Fruit fly (Drosophila melanogaster) whole organism, embryonic: ENCODE results near the gene kin17.

Source experiments
- CG10209 ChIP-seq: fragments of 200-800 bp; sonication (Bioruptor generic); optimal IDR thresholded peaks from 3 replicates; lab custom pipeline; 2017; ENCODE audit warnings: missing biosample characterization, mild to moderate bottlenecking, missing genetic modification characterization, missing genetic modification reagents
- CG11247 ChIP-seq: fragments of 200-800 bp; sonication (Bioruptor generic); IDR thresholded peaks from 2 replicates; pipeline ENCODE4 v1.3.6; 2022; ENCODE audit warnings: missing biosample characterization, missing genetic modification characterization
- CG11504 ChIP-seq: fragments of 200-800 bp; sonication (Bioruptor generic); optimal IDR thresholded peaks from 3 replicates; lab custom pipeline; 2019; ENCODE audit warnings: missing biosample characterization, mild to moderate bottlenecking, missing genetic modification characterization, moderate library complexity
- CG14965 ChIP-seq: fragments of 200-800 bp; sonication (Bioruptor generic); optimal IDR thresholded peaks from 2 replicates; lab custom pipeline; 2016; ENCODE audit warnings: missing biosample characterization, missing genetic modification characterization, borderline replicate concordance
- CG15269 ChIP-seq: fragments of 200-800 bp; sonication (Bioruptor generic); optimal IDR thresholded peaks from 2 replicates; lab custom pipeline; 2018; ENCODE audit warnings: missing biosample characterization, mild to moderate bottlenecking, missing genetic modification characterization, moderate library complexity
- CG16813 ChIP-seq: fragments of 200-800 bp; sonication (Bioruptor generic); IDR thresholded peaks from 3 replicates; pipeline ENCODE4 v1.3.6; 2022; ENCODE audit warnings: missing biosample characterization, missing genetic modification characterization; ENCODE audit not compliant: partially characterized antibody
- CG1792 ChIP-seq: fragments of 200-800 bp; sonication (Bioruptor generic); optimal IDR thresholded peaks from 2 replicates; lab custom pipeline; 2016; ENCODE audit warnings: missing biosample characterization, missing genetic modification characterization
- CG2678 ChIP-seq: fragments of 200-800 bp; sonication (Bioruptor generic); optimal IDR thresholded peaks from 3 replicates; lab custom pipeline; 2019; ENCODE audit warnings: missing biosample characterization, mild to moderate bottlenecking, missing genetic modification characterization, moderate library complexity
- CG2889 ChIP-seq: fragments of 200-800 bp; sonication (Bioruptor generic); IDR thresholded peaks from 3 replicates; pipeline ENCODE4 v1.3.6; 2022; ENCODE audit warnings: missing biosample characterization, missing genetic modification characterization
- CG31388 ChIP-seq: fragments of 200-800 bp; sonication (Bioruptor generic); optimal IDR thresholded peaks from 2 replicates; lab custom pipeline; 2016; ENCODE audit warnings: missing biosample characterization, missing genetic modification characterization
- CG3847 ChIP-seq: fragments of 200-800 bp; sonication (Bioruptor generic); IDR thresholded peaks from 2 replicates; pipeline ENCODE4 v1.3.6; 2022; ENCODE audit warnings: missing biosample characterization, missing genetic modification characterization
- CG5953 ChIP-seq: fragments of 200-800 bp; sonication (Bioruptor generic); IDR thresholded peaks from 2 replicates; pipeline ENCODE4 v1.3.6; 2022; ENCODE audit warnings: missing biosample characterization, missing genetic modification characterization
- CG6254 ChIP-seq: fragments of 200-800 bp; sonication (Bioruptor generic); optimal IDR thresholded peaks from 3 replicates; lab custom pipeline; 2017; ENCODE audit warnings: mild to moderate bottlenecking, missing biosample characterization, missing genetic modification reagents, missing genetic modification characterization
- CG6813 ChIP-seq: fragments of 200-800 bp; sonication (Bioruptor generic); optimal IDR thresholded peaks from 2 replicates; lab custom pipeline; 2017; ENCODE audit warnings: missing biosample characterization, missing genetic modification characterization, mild to moderate bottlenecking, moderate library complexity, missing genetic modification reagents
- CG8281 ChIP-seq: fragments of 200-800 bp; sonication (Bioruptor generic); optimal IDR thresholded peaks from 2 replicates; lab custom pipeline; 2018; ENCODE audit warnings: missing biosample characterization, mild to moderate bottlenecking, missing genetic modification characterization, moderate library complexity
- CG8359 ChIP-seq: fragments of 200-800 bp; sonication (Bioruptor generic); optimal IDR thresholded peaks from 2 replicates; lab custom pipeline; 2017; ENCODE audit warnings: missing biosample characterization, mild to moderate bottlenecking, missing genetic modification characterization, borderline replicate concordance
- CG9932 ChIP-seq: fragments of 200-800 bp; sonication (Bioruptor generic); IDR thresholded peaks from 2 replicates; pipeline ENCODE4 v1.3.6; 2022; ENCODE audit warnings: missing biosample characterization, missing genetic modification characterization
- CTCF ChIP-seq: fragments of 200-800 bp; sonication (Bioruptor generic); optimal IDR thresholded peaks from 2 replicates; lab custom pipeline; 2017; ENCODE audit warnings: missing biosample characterization, mild to moderate bottlenecking, missing genetic modification characterization, moderate library complexity
- D ChIP-seq, 2 experiments: fragments of 200-800 bp in 1 of 2; fragments of >200 bp in 1 of 2; sonication (Bioruptor generic) in 1 of 2; optimal IDR thresholded peaks; 2 replicates in 1 of 2; 3 replicates in 1 of 2; lab custom pipeline; 2017; ENCODE audit warnings: mild to moderate bottlenecking in 1 of 2, missing biosample characterization in 1 of 2, missing genetic modification characterization in 1 of 2, missing genetic modification reagents in 1 of 2
- D19B ChIP-seq: fragments of 200-800 bp; sonication (Bioruptor generic); optimal IDR thresholded peaks from 2 replicates; lab custom pipeline; 2017; ENCODE audit warnings: missing biosample characterization, mild to moderate bottlenecking, missing genetic modification characterization
- Dbx ChIP-seq: fragments of 200-800 bp; sonication (Bioruptor generic); IDR thresholded peaks from 3 replicates; pipeline ENCODE4 v1.3.6; 2022; ENCODE audit warnings: missing biosample characterization, missing genetic modification characterization
- Ets65A ChIP-seq: fragments of 200-800 bp; sonication (Bioruptor generic); peaks from one replicate; lab custom pipeline; 2016; ENCODE audit warnings: missing biosample characterization, missing genetic modification characterization
- Ets97D ChIP-seq: fragments of 200-800 bp; sonication (Bioruptor generic); optimal IDR thresholded peaks from 3 replicates; lab custom pipeline; 2016; ENCODE audit warnings: missing biosample characterization, missing genetic modification characterization
- HLHmδ ChIP-seq: fragments of 200-800 bp; sonication (Bioruptor generic); optimal IDR thresholded peaks from 2 replicates; lab custom pipeline; 2018; ENCODE audit warnings: missing biosample characterization, mild to moderate bottlenecking, missing genetic modification characterization, moderate library complexity
- Hand ChIP-seq: fragments of 200-800 bp; sonication (Bioruptor generic); optimal IDR thresholded peaks from 2 replicates; lab custom pipeline; 2017; ENCODE audit warnings: mild to moderate bottlenecking, missing biosample characterization, missing genetic modification reagents, missing genetic modification characterization
- Nf-YC ChIP-seq: fragments of 200-800 bp; optimal IDR thresholded peaks from 3 replicates; lab custom pipeline; 2019; ENCODE audit warnings: missing biosample characterization, mild to moderate bottlenecking, missing genetic modification characterization, moderate library complexity
- Opbp ChIP-seq: fragments of 200-800 bp; sonication (Bioruptor generic); IDR thresholded peaks from 3 replicates; pipeline ENCODE4 v1.3.6; 2022; ENCODE audit warnings: missing biosample characterization, missing genetic modification characterization; ENCODE audit not compliant: partially characterized antibody
- Taf1 ChIP-seq: fragments of 200-800 bp; sonication (Bioruptor generic); IDR thresholded peaks from 2 replicates; pipeline ENCODE4 v1.3.6; 2022; ENCODE audit warnings: missing biosample characterization, missing genetic modification characterization
- Vsx1 ChIP-seq: fragments of 200-800 bp; sonication (Bioruptor generic); optimal IDR thresholded peaks from 2 replicates; lab custom pipeline; 2017; ENCODE audit warnings: missing biosample characterization, mild to moderate bottlenecking, missing genetic modification characterization, missing genetic modification reagents
- ara ChIP-seq: fragments of 200-800 bp; sonication (Bioruptor generic); IDR thresholded peaks from 2 replicates; pipeline ENCODE4 v1.3.6; 2022; ENCODE audit warnings: missing biosample characterization, missing genetic modification characterization
- az2 ChIP-seq: fragments of 200-800 bp; sonication (Bioruptor generic); optimal IDR thresholded peaks from 3 replicates; lab custom pipeline; 2016; ENCODE audit warnings: missing biosample characterization, missing genetic modification characterization
- chinmo ChIP-seq: fragments of 200-800 bp; sonication (Bioruptor generic); IDR thresholded peaks from 4 replicates; pipeline ENCODE4 v1.3.6; 2022; ENCODE audit warnings: missing biosample characterization, missing genetic modification characterization; ENCODE audit not compliant: partially characterized antibody
- croc ChIP-seq: fragments of 200-800 bp; sonication (Bioruptor generic); conservative IDR thresholded peaks from 3 replicates; pipeline ENCODE4 v1.3.6; 2022; ENCODE audit warnings: missing biosample characterization, missing genetic modification characterization
- dimm ChIP-seq: fragments of 200-800 bp; sonication (Bioruptor generic); IDR thresholded peaks from 2 replicates; pipeline ENCODE4 v1.3.6; 2022; ENCODE audit warnings: missing biosample characterization, missing genetic modification characterization
- dm ChIP-seq: fragments of 200-800 bp; sonication (Bioruptor generic); optimal IDR thresholded peaks from 3 replicates; lab custom pipeline; 2016; ENCODE audit warnings: missing biosample characterization, missing genetic modification characterization
- dmrt11E ChIP-seq: fragments of 200-800 bp; sonication (Bioruptor generic); optimal IDR thresholded peaks from 3 replicates; lab custom pipeline; 2018; ENCODE audit warnings: missing biosample characterization, mild to moderate bottlenecking, missing genetic modification characterization, moderate library complexity
- dpn ChIP-seq, 2 experiments: fragments of 200-800 bp; sonication (Bioruptor generic); optimal IDR thresholded peaks; 3 replicates each; lab custom pipeline; 2016; ENCODE audit warnings: missing biosample characterization in 2 of 2, missing genetic modification characterization in 2 of 2
- exex ChIP-seq: fragments of 200-800 bp; sonication (Bioruptor generic); optimal IDR thresholded peaks from 4 replicates; lab custom pipeline; 2018; ENCODE audit warnings: missing biosample characterization, mild to moderate bottlenecking, missing genetic modification characterization, moderate library complexity
- eyg ChIP-seq: fragments of 200-800 bp; sonication (Bioruptor generic); optimal IDR thresholded peaks from 3 replicates; lab custom pipeline; 2016; ENCODE audit warnings: missing biosample characterization, missing genetic modification characterization
- fd102C ChIP-seq: fragments of 200-800 bp; sonication (Bioruptor generic); optimal IDR thresholded peaks from 2 replicates; lab custom pipeline; 2018; ENCODE audit warnings: missing biosample characterization, mild to moderate bottlenecking, missing genetic modification characterization, moderate library complexity
- ind ChIP-seq: fragments of 200-800 bp; sonication (Bioruptor generic); optimal IDR thresholded peaks from 3 replicates; lab custom pipeline; 2016; ENCODE audit warnings: missing biosample characterization, missing genetic modification characterization
- jing ChIP-seq: fragments of 200-800 bp; sonication (Bioruptor generic); optimal IDR thresholded peaks from 2 replicates; lab custom pipeline; 2018; ENCODE audit warnings: missing biosample characterization, mild to moderate bottlenecking, missing genetic modification characterization
- schlank ChIP-seq: fragments of 200-800 bp; sonication (Bioruptor generic); optimal IDR thresholded peaks from 2 replicates; lab custom pipeline; 2018; ENCODE audit warnings: missing biosample characterization, mild to moderate bottlenecking, missing genetic modification characterization
- sens ChIP-seq: fragments of 200-800 bp; sonication (Bioruptor generic); peaks from one replicate; lab custom pipeline; 2016; ENCODE audit warnings: missing biosample characterization, missing genetic modification characterization
- slp2 ChIP-seq: fragments of 200-800 bp; sonication (Bioruptor generic); optimal IDR thresholded peaks from 2 replicates; lab custom pipeline; 2016; ENCODE audit warnings: missing biosample characterization, missing genetic modification characterization
- stc ChIP-seq: fragments of 200-800 bp; sonication (Bioruptor generic); IDR thresholded peaks from 2 replicates; pipeline ENCODE4 v1.3.6; 2022; ENCODE audit warnings: missing biosample characterization, missing genetic modification characterization
- stwl ChIP-seq: fragments of 200-800 bp; sonication (Bioruptor generic); optimal IDR thresholded peaks from 3 replicates; lab custom pipeline; 2018; ENCODE audit warnings: missing biosample characterization, mild to moderate bottlenecking, missing genetic modification characterization, moderate library complexity
- trem ChIP-seq: fragments of 200-800 bp; optimal IDR thresholded peaks from 3 replicates; lab custom pipeline; 2019; ENCODE audit warnings: missing biosample characterization, mild to moderate bottlenecking, missing genetic modification characterization, moderate library complexity
- zfh2 ChIP-seq: fragments of 200-800 bp; sonication (Bioruptor generic); optimal IDR thresholded peaks from 2 replicates; lab custom pipeline; 2016; ENCODE audit warnings: missing biosample characterization, missing genetic modification characterization

kin17 gene

DNA sequence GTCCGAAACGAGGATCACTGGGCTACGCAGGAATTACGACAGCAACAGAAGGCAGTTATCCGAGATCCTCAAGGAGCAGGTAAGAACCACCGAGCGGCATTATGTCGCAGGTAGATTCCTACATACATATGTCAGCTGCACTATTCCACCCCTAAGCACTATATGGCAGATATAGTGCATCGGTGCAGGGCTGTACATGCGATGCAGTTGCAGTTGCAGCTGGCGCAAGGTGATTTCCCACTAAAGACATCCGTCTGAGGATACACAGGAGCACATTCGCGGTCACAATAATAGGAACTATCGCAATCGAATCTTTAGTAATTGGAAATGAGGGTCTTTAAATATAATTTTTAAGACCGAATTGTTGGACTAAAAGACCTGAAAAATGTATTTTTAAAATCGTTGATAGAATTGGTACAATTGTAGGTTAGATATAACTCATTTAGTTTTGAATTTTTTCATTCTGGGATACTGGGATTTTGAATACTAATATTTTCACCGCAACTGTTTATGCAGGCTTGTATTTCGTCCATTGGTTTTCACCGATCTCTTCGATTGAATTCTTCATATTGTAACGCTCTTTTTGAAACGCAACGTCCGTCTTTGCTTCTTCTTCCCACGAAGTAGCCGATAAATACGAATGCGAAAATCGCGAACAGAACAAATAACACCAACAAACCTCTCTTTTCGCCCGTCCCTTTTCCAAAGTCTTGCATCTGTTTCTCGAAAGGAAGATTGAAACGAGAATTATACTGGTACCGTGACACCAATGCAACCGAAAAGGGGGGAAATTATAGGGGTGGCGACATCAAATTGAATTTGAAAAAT lies 46.3 kb downstream of the kin17 start (continued):
- TF ChIP-seq schlank (tag; lab: Kevin White, UChicago): no peak
- no peak for TF ChIP-seq CG11504 (tag; lab: Kevin White, UChicago)
- no peak for TF ChIP-seq CTCF (GFP tag; lab: Kevin White, UChicago)
- TF ChIP-seq CG6813 (GFP tag; lab: Kevin White, UChicago): peak; percentile 15
- peak; percentile 37 for TF ChIP-seq CG6254
- no peak for TF ChIP-seq Vsx1 (GFP tag; lab: Kevin White, UChicago)
- TF ChIP-seq D19B (GFP tag; lab: Kevin White, UChicago): no peak
- TF ChIP-seq CG15269 (tag; lab: Kevin White, UChicago): no peak
- no peak for TF ChIP-seq Ets97D (GFP tag; lab: Kevin White, UChicago)
- TF ChIP-seq CG10209 (GFP tag; lab: Kevin White, UChicago): peak; percentile 40
- TF ChIP-seq ind (GFP tag; lab: Kevin White, UChicago): no peak
- peak; percentile 65 for TF ChIP-seq trem (tag; lab: Kevin White, UChicago)
- TF ChIP-seq chinmo (GFP tag; lab: Robert Waterston, UW): no peak
- no peak for TF ChIP-seq CG2889
- TF ChIP-seq az2 (GFP tag; lab: Kevin White, UChicago): peak; percentile 13
- TF ChIP-seq Dbx (GFP tag; lab: Robert Waterston, UW): no peak
- TF ChIP-seq CG11247 (GFP tag; lab: Robert Waterston, UW): no peak
- no peak for TF ChIP-seq zfh2
- no peak for TF ChIP-seq HLHmδ
- no peak for TF ChIP-seq dm (GFP tag; lab: Kevin White, UChicago)
- no peak for TF ChIP-seq CG31388 (GFP tag; lab: Kevin White, UChicago)
- TF ChIP-seq dimm: no peak
- TF ChIP-seq Taf1 (GFP tag; lab: Robert Waterston, UW): no peak
- TF ChIP-seq Opbp (GFP tag; lab: Robert Waterston, UW): no peak
- TF ChIP-seq stwl (tag; lab: Kevin White, UChicago): peak; percentile 19
- TF ChIP-seq eyg (GFP tag; lab: Kevin White, UChicago): no peak
- TF ChIP-seq CG8281: no peak
- peak; percentile 89 for TF ChIP-seq sens
- no peak for TF ChIP-seq exex (tag; lab: Kevin White, UChicago)
- peak; percentile 47 for TF ChIP-seq D (optimal IDR thresholded peaks at IDR 0.05; lab: Kevin White, UChicago)
- peak; percentile 8 for TF ChIP-seq D (GFP tag; optimal IDR thresholded peaks at IDR 0.05; lab: Kevin White, UChicago)
- no peak for TF ChIP-seq CG9932 (GFP tag; lab: Robert Waterston, UW)
- no peak for TF ChIP-seq CG3847 (GFP tag; lab: Robert Waterston, UW)
- peak; percentile 84 for TF ChIP-seq fd102C
- TF ChIP-seq croc (GFP tag; lab: Robert Waterston, UW): no peak
- no peak for TF ChIP-seq CG2678 (tag; lab: Kevin White, UChicago)
- TF ChIP-seq Nf-YC (tag; lab: Kevin White, UChicago): no peak
- no peak for TF ChIP-seq CG8359 (GFP tag; lab: Kevin White, UChicago)
- no peak for TF ChIP-seq CG16813
- TF ChIP-seq Ets65A: no peak
- TF ChIP-seq ara (GFP tag; lab: Robert Waterston, UW): no peak
- TF ChIP-seq dmrt11E (tag; lab: Kevin White, UChicago): peak; percentile 86
- no peak for TF ChIP-seq CG14965 (GFP tag; lab: Kevin White, UChicago)
- TF ChIP-seq jing (GFP tag; lab: Kevin White, UChicago): no peak
- TF ChIP-seq CG1792 (GFP tag; lab: Kevin White, UChicago): no peak
- no peak for TF ChIP-seq stc
- TF ChIP-seq dpn (GFP tag; optimal IDR thresholded peaks at IDR 0.05; lab: Kevin White, UChicago): peak in 1 of 2 experiments; percentile 5
- no peak for TF ChIP-seq Hand (GFP tag; lab: Kevin White, UChicago)
- no peak for TF ChIP-seq CG5953
- no peak for TF ChIP-seq slp2 (GFP tag; lab: Kevin White, UChicago)
